Fruit fly (Drosophila melanogaster): ENCODE results near the gene kipf.

The kipf gene

DNA sequence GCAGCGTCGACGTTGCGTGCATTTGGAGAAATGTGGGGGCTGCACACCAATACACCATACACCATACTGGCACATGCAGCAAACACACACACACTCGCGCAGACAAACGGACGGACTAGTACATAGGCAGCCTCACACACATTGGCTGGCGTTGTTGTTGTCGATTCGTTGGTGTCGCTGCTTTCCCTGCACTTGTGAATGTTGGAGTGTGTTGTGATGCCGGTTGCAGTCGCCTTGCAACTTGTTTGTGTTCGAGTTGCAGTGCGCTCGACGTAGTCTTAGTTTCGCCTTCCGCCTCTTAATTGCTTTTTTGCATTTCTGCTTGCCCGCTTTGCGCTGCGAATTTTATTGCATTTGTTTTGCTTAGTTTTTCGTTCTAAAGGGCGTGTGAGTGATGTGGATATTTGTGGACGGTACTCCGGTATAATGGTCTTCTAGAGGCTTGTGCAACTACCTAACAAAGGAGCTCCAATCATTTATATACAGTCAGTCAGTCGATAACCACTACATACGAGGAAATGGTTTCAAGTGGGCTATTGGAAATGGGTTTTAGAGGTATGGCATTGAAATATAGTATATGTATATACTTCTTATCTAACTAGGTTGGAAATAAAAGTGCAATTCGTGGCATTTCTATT lies 50.0 kb downstream of the kipf start:
- TF ChIP-seq CG8478 (optimal IDR thresholded peaks at IDR 0.05) (no peak), usp (GFP tag; optimal IDR thresholded peaks at IDR 0.05) (no peak), EcR (GFP tag; optimal IDR thresholded peaks at IDR 0.05) (no peak), psq (optimal IDR thresholded peaks at IDR 0.05) (no peak), pan (optimal IDR thresholded peaks at IDR 0.05) (no peak)

DNA sequence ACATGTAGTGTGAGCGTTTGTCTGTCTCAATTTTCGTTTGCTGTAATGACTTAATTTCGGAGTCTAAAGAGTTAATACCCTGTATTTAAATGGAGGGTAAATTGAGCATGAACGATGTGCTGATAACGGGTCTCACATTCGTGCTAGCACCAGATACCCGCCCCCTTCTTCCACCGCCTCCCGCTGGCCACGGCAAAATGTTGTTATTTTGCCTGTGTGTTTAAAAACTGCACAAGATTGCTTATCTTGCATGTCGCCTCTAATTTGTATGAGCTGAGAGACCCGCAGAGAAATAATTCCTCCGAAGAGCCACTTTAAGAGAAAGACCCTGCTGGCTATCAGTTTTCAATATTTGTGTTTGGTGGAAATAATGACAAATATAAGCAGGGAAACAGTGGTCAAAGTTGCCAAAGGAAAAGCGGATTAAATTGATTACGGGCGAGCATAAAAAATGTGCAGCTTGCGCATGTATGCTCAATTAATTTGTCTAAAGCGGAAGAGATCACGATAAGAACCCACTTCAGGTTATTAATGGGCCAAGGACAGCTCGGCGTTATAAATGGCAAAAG lies 51.2 kb downstream of the kipf start:
- no peak for TF ChIP-seq pan (optimal IDR thresholded peaks at IDR 0.05)
- no peak for TF ChIP-seq psq (optimal IDR thresholded peaks at IDR 0.05)
- TF ChIP-seq usp (GFP tag; optimal IDR thresholded peaks at IDR 0.05), result no peak
- TF ChIP-seq CG8478 (optimal IDR thresholded peaks at IDR 0.05), result no peak
- no peak for TF ChIP-seq Dll (optimal IDR thresholded peaks at IDR 0.05)
- no peak for TF ChIP-seq EcR (GFP tag; optimal IDR thresholded peaks at IDR 0.05)
